Fruit fly (Drosophila melanogaster): Measurements from ENCODE around the gene arx.

arx gene

DNA sequence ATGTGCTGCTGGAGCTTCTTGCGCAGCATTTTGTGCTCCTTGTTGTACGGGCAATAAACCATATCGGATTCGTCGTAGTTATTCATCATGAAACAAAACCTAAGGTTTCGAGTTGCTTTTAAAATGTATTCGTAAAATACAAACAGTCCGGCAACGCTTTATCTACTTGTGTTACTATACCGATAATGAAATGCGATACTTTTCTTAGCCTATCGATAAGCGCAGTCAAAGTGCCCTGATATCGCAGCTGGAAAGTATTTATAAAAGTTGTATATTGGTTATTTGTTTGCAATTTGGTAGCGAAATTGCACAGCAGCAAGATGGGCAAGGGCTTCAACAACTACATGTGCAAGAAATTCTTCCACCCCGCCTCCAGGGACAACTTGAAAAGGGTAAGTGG is at the start of gene arx, which contains the start of gene CG6843:
Gene arx (minus strand): TSS at position 144 of the 400 bp plus-strand sequence.
Gene CG6843 (plus strand): TSS at position 184 of the 400 bp plus-strand sequence.
- TF ChIP-seq ttk (optimal IDR thresholded peaks at IDR 0.05) (no peak), Sin3A (optimal IDR thresholded peaks at IDR 0.05) (no peak), psq (optimal IDR thresholded peaks at IDR 0.05) (no peak)

dm6 chr3L:18950359-18950758 is 49.0 kb upstream of the arx start, which contains the start of gene CG6836:
Gene CG6836, plus strand, starts transcription at chr3L:18950629.
- TF ChIP-seq h (optimal IDR thresholded peaks at IDR 0.05) = no peak
- TF ChIP-seq ttk (optimal IDR thresholded peaks at IDR 0.05) = no peak
- no peak for TF ChIP-seq insv (optimal IDR thresholded peaks at IDR 0.05)
- TF ChIP-seq Sin3A (optimal IDR thresholded peaks at IDR 0.05) = no peak
- no peak for TF ChIP-seq psq (optimal IDR thresholded peaks at IDR 0.05)
- no peak for TF ChIP-seq Myc (optimal IDR thresholded peaks at IDR 0.05)

DNA sequence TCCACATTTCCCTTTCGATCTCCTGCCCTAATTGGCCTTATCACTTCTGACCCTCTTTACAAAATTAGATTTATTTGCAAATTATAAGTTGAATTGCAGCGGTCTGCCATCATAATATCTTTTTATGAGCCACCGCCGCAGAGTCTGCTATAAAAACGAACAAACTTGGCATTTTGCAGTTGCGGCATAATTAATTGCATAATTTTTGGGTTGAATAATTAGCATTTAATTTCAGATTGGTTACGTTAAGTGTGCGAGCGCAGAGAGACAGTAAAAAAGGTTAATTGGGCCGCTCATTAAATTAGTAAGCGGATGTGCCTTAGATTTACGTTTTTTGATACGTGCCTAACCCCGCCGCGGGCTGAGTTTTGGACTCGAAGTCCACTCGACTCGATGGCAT is 47.8 kb upstream of the arx start:
- no peak for TF ChIP-seq Myc (optimal IDR thresholded peaks at IDR 0.05)

dm6 chr3L:18946956-18947355 is 45.6 kb upstream of the arx start:
- TF ChIP-seq ttk (optimal IDR thresholded peaks at IDR 0.05) = no peak
- TF ChIP-seq Sin3A (optimal IDR thresholded peaks at IDR 0.05) = no peak
- no peak for TF ChIP-seq Myc (optimal IDR thresholded peaks at IDR 0.05)
- TF ChIP-seq h (optimal IDR thresholded peaks at IDR 0.05) = no peak

DNA sequence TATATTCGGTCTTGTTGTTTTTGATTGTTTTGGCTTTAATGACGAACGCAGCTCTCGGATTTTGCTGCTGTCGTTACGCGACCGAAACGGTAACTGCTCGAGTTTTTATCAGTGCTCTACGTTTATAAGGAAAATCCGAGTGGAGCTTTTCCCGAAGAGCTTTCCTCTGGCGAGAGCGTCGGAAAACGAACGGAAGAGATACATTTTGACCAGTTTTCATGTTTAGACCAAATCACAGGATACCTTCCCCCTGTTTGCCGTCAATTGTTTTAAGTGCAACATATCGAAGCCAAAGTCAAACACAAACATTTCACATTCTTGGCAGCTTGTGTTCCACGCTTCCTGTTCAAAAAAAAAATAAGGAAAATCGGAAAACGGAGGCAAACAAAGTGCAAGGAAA is 44.6 kb upstream of the arx start, which contains the start of gene CG32204:
Gene CG32204 (minus strand): TSS at position 101 of the 400 bp plus-strand sequence.
- TF ChIP-seq ttk (optimal IDR thresholded peaks at IDR 0.05) = no peak
- no peak for TF ChIP-seq Sin3A (optimal IDR thresholded peaks at IDR 0.05)
- no peak for TF ChIP-seq h (optimal IDR thresholded peaks at IDR 0.05)
- no peak for TF ChIP-seq Myc (optimal IDR thresholded peaks at IDR 0.05)
- TF ChIP-seq psq (optimal IDR thresholded peaks at IDR 0.05) = no peak
- no peak for TF ChIP-seq insv (optimal IDR thresholded peaks at IDR 0.05)

dm6 chr3L:18924790-18925189 is 23.4 kb upstream of the arx start, which contains the start of gene CG43049:
Gene CG43049, plus strand, starts transcription at chr3L:18925090.
- no peak for TF ChIP-seq psq (optimal IDR thresholded peaks at IDR 0.05)
- TF ChIP-seq ttk (optimal IDR thresholded peaks at IDR 0.05) = no peak
- no peak for TF ChIP-seq Sin3A (optimal IDR thresholded peaks at IDR 0.05)
- no peak for TF ChIP-seq insv (optimal IDR thresholded peaks at IDR 0.05)
- TF ChIP-seq Myc (optimal IDR thresholded peaks at IDR 0.05) = no peak
- no peak for TF ChIP-seq h (optimal IDR thresholded peaks at IDR 0.05)

- no peak for TF ChIP-seq Myc (optimal IDR thresholded peaks at IDR 0.05)
- no peak for TF ChIP-seq Sin3A (optimal IDR thresholded peaks at IDR 0.05)
- no peak for TF ChIP-seq ttk (optimal IDR thresholded peaks at IDR 0.05)
- TF ChIP-seq h (optimal IDR thresholded peaks at IDR 0.05) = no peak
- no peak for TF ChIP-seq psq (optimal IDR thresholded peaks at IDR 0.05)
- no peak for TF ChIP-seq insv (optimal IDR thresholded peaks at IDR 0.05)
These were observed 20.7 kb upstream of the arx start, which contains the start of gene CG3819 for dm6 chr3L:18922086-18922485. Gene CG3819, minus strand, starts transcription at chr3L:18922108.

DNA sequence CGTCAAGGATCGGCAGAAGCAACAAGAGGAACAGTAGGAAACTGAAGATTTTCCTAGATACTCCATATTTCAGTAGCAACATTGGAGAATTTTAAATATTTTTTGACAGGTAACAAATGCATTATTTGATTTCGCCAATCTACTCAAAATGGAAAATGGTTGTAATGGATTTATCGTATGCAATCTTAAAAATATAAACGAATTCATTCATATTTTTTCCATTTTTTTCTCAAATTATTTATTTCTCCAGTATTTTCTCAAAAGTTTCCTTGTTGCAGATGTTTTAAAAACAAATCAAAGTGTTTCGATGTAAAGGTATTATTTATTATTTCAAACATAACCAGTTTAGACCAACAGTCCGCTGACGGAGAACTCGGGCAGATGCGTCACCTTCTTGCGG is 18.9 kb upstream of the arx start, which contains the start of gene CG18223:
Gene CG18223 (minus strand): TSS at position 101 of the 400 bp plus-strand sequence.
- TF ChIP-seq ttk (optimal IDR thresholded peaks at IDR 0.05) (no peak), Myc (optimal IDR thresholded peaks at IDR 0.05) (no peak)

- TF ChIP-seq psq (optimal IDR thresholded peaks at IDR 0.05) (no peak), h (optimal IDR thresholded peaks at IDR 0.05) (no peak), insv (optimal IDR thresholded peaks at IDR 0.05) (no peak), ttk (optimal IDR thresholded peaks at IDR 0.05) (no peak), Sin3A (optimal IDR thresholded peaks at IDR 0.05) (no peak), Myc (optimal IDR thresholded peaks at IDR 0.05) (no peak)
These were observed 15.9 kb upstream of the arx start, which contains the start of gene CG6839 for dm6 chr3L:18917281-18917680. Gene CG6839, plus strand, starts transcription at chr3L:18917581.

dm6 chr3L:18916466-18916865 is 15.1 kb upstream of the arx start:
- TF ChIP-seq Myc (optimal IDR thresholded peaks at IDR 0.05) (no peak), insv (optimal IDR thresholded peaks at IDR 0.05) (no peak), h (optimal IDR thresholded peaks at IDR 0.05) (no peak), Sin3A (optimal IDR thresholded peaks at IDR 0.05) (no peak)

DNA sequence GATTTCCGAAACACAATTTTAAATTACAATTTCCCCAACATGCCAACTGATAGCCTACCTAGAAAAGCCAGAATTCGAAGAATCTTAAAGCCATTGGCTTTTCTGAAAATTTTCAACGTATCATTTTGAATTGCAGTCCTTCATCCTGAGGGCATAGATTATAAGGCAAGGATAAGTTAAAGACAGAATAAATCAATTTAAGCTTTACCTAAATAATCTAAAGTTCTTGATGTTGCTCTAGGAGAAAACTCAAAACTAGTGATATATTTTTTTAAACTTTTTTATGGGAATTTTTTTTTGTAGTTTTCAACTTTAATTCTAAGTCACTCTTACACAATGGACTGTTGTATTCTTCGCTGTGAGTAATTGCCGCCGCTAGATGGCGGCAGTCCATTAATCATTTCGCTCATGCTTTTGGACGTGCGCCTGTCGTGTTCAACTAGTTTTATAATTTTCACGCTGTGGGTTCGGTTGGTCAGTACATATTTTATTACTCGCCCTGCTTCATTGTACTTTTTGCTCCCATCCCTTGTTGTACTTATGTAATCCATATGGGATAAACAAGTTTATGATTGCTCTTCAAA is 12.8 kb upstream of the arx start, which contains the start of gene COX6AL2:
Gene COX6AL2 (minus strand): TSS at position 51 of the 584 bp plus-strand sequence.
- no peak for TF ChIP-seq insv (optimal IDR thresholded peaks at IDR 0.05)
- TF ChIP-seq ttk (optimal IDR thresholded peaks at IDR 0.05) = no peak
- TF ChIP-seq psq (optimal IDR thresholded peaks at IDR 0.05) = no peak
- TF ChIP-seq Sin3A (optimal IDR thresholded peaks at IDR 0.05) = no peak
- TF ChIP-seq h (optimal IDR thresholded peaks at IDR 0.05) = no peak
- TF ChIP-seq Myc (optimal IDR thresholded peaks at IDR 0.05) = no peak

dm6 chr3L:18911082-18911481 is 9.7 kb upstream of the arx start, which contains the start of gene Ir75d:
Gene Ir75d, minus strand, starts transcription at chr3L:18911182.
- no peak for TF ChIP-seq ttk (optimal IDR thresholded peaks at IDR 0.05)

DNA sequence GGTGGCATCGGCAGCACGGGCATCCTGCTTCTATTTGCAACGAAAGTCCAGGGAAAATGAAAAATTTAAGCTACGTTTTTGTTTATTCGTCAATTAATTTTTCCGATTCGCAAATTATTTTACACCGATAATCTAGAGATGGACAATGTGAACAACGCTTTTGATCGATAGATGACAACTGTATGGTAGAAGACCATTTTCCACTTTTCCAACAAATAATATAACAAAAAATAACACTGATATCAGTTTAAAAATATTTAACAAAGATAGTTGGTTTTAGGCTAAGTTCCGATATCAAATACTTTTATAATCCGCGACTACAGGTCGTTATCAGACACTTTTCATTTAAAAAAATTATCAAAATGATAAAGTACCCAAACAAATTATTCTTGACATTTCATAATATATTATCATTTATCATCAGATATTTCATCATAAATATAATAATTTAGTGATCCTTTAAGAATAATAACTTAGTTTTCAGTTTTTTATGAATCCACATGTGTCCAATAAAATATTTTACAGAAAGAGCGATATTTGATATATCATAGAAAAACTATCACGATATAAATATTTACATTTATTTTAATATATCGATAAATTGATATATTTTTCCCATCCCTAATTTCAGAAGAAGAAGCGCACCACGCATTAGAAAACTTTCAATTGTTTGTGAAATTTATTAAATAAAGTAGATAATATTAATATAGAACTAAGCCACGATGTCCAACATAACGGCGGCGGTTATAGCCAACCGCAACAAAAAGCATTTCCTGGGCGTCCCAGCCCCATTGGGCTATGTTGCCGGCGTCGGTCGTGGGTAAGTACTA is 3.6 kb upstream of the arx start, which contains the start of the genes CSN1b and Prp6:
Gene CSN1b (minus strand): TSS at position 159 of the 830 bp plus-strand sequence.
Gene Prp6 (plus strand): TSS at position 601 of the 830 bp plus-strand sequence.
- TF ChIP-seq psq (optimal IDR thresholded peaks at IDR 0.05) (no peak), insv (optimal IDR thresholded peaks at IDR 0.05) (no peak), h (optimal IDR thresholded peaks at IDR 0.05) (no peak), Myc (optimal IDR thresholded peaks at IDR 0.05) (no peak), Sin3A (optimal IDR thresholded peaks at IDR 0.05) (no peak), ttk (optimal IDR thresholded peaks at IDR 0.05) (no peak)
